Fruit fly (Drosophila melanogaster): ENCODE results near the gene RpL7.

DNA sequence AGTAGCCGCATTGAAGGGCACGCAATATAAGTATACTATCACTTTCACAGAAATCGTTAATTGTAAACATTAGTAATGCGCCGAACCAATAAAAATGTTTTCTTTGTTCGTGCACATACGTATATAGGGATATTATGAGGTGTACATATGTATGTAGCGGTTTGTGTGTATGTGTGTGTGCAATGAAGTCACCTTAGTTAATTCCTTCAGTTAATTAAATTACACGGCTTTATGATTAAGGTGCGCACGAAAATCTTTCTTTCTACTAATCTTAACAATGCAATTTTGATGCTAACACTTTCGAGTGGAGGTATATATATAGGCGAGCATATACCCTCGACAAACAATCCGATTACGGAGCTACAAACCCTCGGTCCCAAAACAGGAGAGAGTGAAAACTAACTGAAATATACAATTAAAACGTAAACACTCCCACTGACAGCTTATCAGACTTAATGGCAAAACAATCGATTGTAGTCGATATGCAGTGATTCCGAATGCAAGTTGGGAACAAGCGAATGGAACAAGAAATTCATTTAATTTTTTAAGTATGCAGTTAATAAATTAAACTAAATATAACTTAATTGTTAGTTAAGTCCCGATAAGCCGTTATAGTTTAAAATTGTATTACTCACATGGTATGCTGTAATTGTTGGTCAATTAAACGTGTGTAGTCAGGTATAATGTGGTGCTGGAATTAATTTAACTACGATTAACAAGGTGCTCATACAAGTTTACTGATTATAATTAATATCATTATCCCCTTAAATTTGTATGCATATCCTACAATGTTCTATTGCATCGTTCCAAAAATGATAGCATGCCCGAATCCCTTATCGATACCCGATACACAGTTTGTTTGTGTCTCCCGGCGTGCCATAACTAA lies 19.9 kb downstream of the RpL7 start, which contains the start of the genes Npc1a and Prosalpha6:
- TF ChIP-seq dac (GFP tag; optimal IDR thresholded peaks at IDR 0.05) (no peak), CG6163 (GFP tag; IDR thresholded peaks at IDR 0.05) (no peak), Met (GFP tag; optimal IDR thresholded peaks at IDR 0.05) (no peak), CG1621 (tag; optimal IDR thresholded peaks at IDR 0.05) (no peak)
